Fruit fly (Drosophila melanogaster): ENCODE measurements around the gene Crag.
A peak's percentile ranks its signal among the peaks of the same experiment; 100 is the strongest.

Gene Crag

dm6 chrX:8571936-8572335 lies 19.9 kb upstream of the Crag start:
- TF ChIP-seq Hr4 (GFP tag; optimal IDR thresholded peaks at IDR 0.05) (no peak), CG9139 (GFP tag; optimal IDR thresholded peaks at IDR 0.05) (no peak), eg (GFP tag; IDR thresholded peaks at IDR 0.05) (no peak), CG34406 (GFP tag; optimal IDR thresholded peaks at IDR 0.05) (no peak)

DNA sequence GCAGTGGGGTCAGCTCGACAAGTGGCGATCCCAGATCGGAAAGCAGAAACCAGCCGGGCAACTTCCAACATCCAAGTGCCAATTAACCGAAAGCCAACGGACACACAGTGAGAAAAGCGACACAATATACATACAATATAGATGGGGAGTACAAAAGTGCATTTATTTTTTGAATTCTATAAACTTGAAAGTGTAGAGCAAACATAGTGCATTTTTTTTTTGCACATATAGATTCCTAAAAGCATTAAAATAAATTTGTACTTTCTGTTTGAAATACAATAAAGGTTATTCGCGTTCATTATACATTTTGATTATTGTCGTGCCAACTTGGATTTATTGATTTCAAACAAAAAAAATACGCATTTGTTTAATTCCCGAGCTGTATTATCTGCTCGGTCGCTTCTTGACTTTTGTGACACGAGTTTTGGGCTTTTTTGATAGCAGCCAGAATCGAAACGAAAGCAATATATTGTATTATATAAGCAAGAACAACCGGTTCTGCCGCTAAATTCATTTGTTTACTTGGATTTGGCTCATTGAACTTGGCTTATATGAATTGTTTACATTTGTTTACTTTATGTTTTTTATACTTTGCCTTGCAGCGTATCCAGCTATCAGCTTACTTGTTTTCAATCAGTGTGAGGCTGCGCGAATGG lies 18.8 kb upstream of the Crag start, which contains the start of gene spirit:
TSS of gene spirit (minus strand) at position 655 of the 656 bp plus-strand sequence.
- TF ChIP-seq spab (GFP tag; optimal IDR thresholded peaks at IDR 0.05) (no peak), topi (GFP tag; optimal IDR thresholded peaks at IDR 0.05) (peak; percentile 59), CG6854 (GFP tag; optimal IDR thresholded peaks at IDR 0.05) (no peak), net (GFP tag; optimal IDR thresholded peaks at IDR 0.05) (no peak), CG10669 (GFP tag; optimal IDR thresholded peaks at IDR 0.05) (no peak), CG3032 (tag; optimal IDR thresholded peaks at IDR 0.05) (no peak), ss (GFP tag; optimal IDR thresholded peaks at IDR 0.05) (no peak), esn (GFP tag; optimal IDR thresholded peaks at IDR 0.05) (peak; percentile 42), CG11762 (GFP tag; optimal IDR thresholded peaks at IDR 0.05; ENCODE audit: insufficient read depth) (no peak), achi (GFP tag; optimal IDR thresholded peaks at IDR 0.05) (no peak), Eip78C (GFP tag) (peak; percentile 74), CG11294 (GFP tag; IDR thresholded peaks at IDR 0.05) (no peak), cyc (GFP tag; optimal IDR thresholded peaks at IDR 0.05) (peak; percentile 9), Sox102F (GFP tag; optimal IDR thresholded peaks at IDR 0.05) (peak; percentile 39), Smox (GFP tag; optimal IDR thresholded peaks at IDR 0.05) (no peak), lz (GFP tag; optimal IDR thresholded peaks at IDR 0.05) (peak; percentile 36), svp (GFP tag) (peak; percentile 80), OdsH (GFP tag; optimal IDR thresholded peaks at IDR 0.05) (peak; percentile 34), CG8119 (GFP tag; IDR thresholded peaks at IDR 0.05) (no peak), Sox15 (GFP tag; optimal IDR thresholded peaks at IDR 0.05) (no peak), CG6163 (GFP tag; IDR thresholded peaks at IDR 0.05) (0 out of 3 replicates have a peak, but pooled peaks have one; percentile 31), CG10631 (GFP tag; optimal IDR thresholded peaks at IDR 0.05) (peak; percentile 17), CG3919 (GFP tag; optimal IDR thresholded peaks at IDR 0.05) (peak; percentile 16), CG1621 (tag; optimal IDR thresholded peaks at IDR 0.05) (no peak), eg (GFP tag; IDR thresholded peaks at IDR 0.05) (peak; percentile 19; the same call in 1 of the 3 replicates), pdm3 (GFP tag; optimal IDR thresholded peaks at IDR 0.05) (no peak), acj6 (GFP tag; optimal IDR thresholded peaks at IDR 0.05) (no peak), dac (GFP tag; optimal IDR thresholded peaks at IDR 0.05) (no peak), CG16779 (tag; optimal IDR thresholded peaks at IDR 0.05) (no peak), CG11902 (GFP tag; optimal IDR thresholded peaks at IDR 0.05) (no peak), CG8632 (GFP tag; optimal IDR thresholded peaks at IDR 0.05) (no peak), fkh (GFP tag; optimal IDR thresholded peaks at IDR 0.05) (no peak), CG31627 (GFP tag; optimal IDR thresholded peaks at IDR 0.05) (peak; percentile 20), vri (GFP tag; optimal IDR thresholded peaks at IDR 0.05) (peak; percentile 63), Hr39 (GFP tag; optimal IDR thresholded peaks at IDR 0.05) (peak; percentile 47), Sox14 (GFP tag; optimal IDR thresholded peaks at IDR 0.05) (no peak), CG6276 (GFP tag; optimal IDR thresholded peaks at IDR 0.05) (peak; percentile 3), CG4318 (GFP tag; optimal IDR thresholded peaks at IDR 0.05) (no peak), salr (GFP tag; optimal IDR thresholded peaks at IDR 0.05) (no peak), fd85E (GFP tag; optimal IDR thresholded peaks at IDR 0.05) (no peak), Met (GFP tag; optimal IDR thresholded peaks at IDR 0.05) (peak; percentile 49), CG15336 (GFP tag; IDR thresholded peaks at IDR 0.05) (peak; percentile 34; the same call in 1 of the 2 replicates), Ets21C (GFP tag; optimal IDR thresholded peaks at IDR 0.05) (peak; percentile 26)
